Worm (Caenorhabditis elegans) whole organism, late embryonic: Measurements from ENCODE around the gene F16B12.7.

Source experiments
- K02D7.2 ChIP-seq: sonication (generic microtip); optimal IDR thresholded peaks from 2 replicates; lab custom pipeline; 2017; ENCODE audit warnings: mild to moderate bottlenecking, missing genetic modification characterization, missing compliant biosample characterization
- T23F11.4 ChIP-seq: fragments of 200-800 bp; sonication (Bioruptor generic); optimal IDR thresholded peaks from 2 replicates; lab custom pipeline; 2018; ENCODE audit warnings: mild to moderate bottlenecking, missing genetic modification characterization, missing compliant biosample characterization
- Y22D7AL.16 ChIP-seq: sonication (generic microtip); optimal IDR thresholded peaks from 2 replicates; lab custom pipeline; 2016; ENCODE audit warnings: missing genetic modification characterization, missing compliant biosample characterization
- ceh-14 ChIP-seq: sonication (generic microtip); optimal IDR thresholded peaks from 2 replicates; lab custom pipeline; 2016; ENCODE audit warnings: missing genotype, missing genetic modification characterization, missing compliant biosample characterization
- ceh-18 ChIP-seq: sonication (generic microtip); optimal IDR thresholded peaks from 2 replicates; lab custom pipeline; 2016; ENCODE audit warnings: missing genetic modification characterization, missing compliant biosample characterization
- ceh-19 ChIP-seq: fragments of 200-800 bp; sonication (Bioruptor generic); optimal IDR thresholded peaks from 2 replicates; lab custom pipeline; 2018; ENCODE audit warnings: mild to moderate bottlenecking, missing genetic modification characterization, missing compliant biosample characterization
- ceh-2 ChIP-seq: sonication (generic microtip); optimal IDR thresholded peaks from 2 replicates; lab custom pipeline; 2016; ENCODE audit warnings: missing genotype, missing genetic modification characterization, missing compliant biosample characterization
- ceh-30 ChIP-seq: fragments of 150-350 bp; optimal IDR thresholded peaks from 2 replicates; lab custom pipeline; 2014; ENCODE audit warnings: missing biosample characterization, missing genetic modification characterization
- ceh-45 ChIP-seq: fragments of 200-800 bp; sonication (Bioruptor generic); IDR thresholded peaks from 2 replicates; pipeline ENCODE4 v1.3.6; 2022; ENCODE audit warnings: missing genetic modification reagents, missing genetic modification characterization, missing compliant biosample characterization
- ceh-48 ChIP-seq: sonication (generic microtip); optimal IDR thresholded peaks from 2 replicates; lab custom pipeline; 2016; ENCODE audit warnings: missing genetic modification characterization, inconsistent platforms, missing compliant biosample characterization
- ceh-9 ChIP-seq: sonication (generic microtip); optimal IDR thresholded peaks from 2 replicates; lab custom pipeline; 2016; ENCODE audit warnings: mild to moderate bottlenecking, missing genetic modification characterization, inconsistent platforms, missing compliant biosample characterization
- dmd-4 ChIP-seq: sonication (generic microtip); optimal IDR thresholded peaks from 2 replicates; lab custom pipeline; 2016; ENCODE audit warnings: borderline replicate concordance, missing genetic modification characterization, missing compliant biosample characterization
- dve-1 ChIP-seq: sonication (generic microtip); optimal IDR thresholded peaks from 2 replicates; lab custom pipeline; 2017; ENCODE audit warnings: antibody characterized with exemption, mild to moderate bottlenecking, missing genetic modification characterization, missing compliant biosample characterization
- elt-2 ChIP-seq: sonication (generic microtip); optimal IDR thresholded peaks from 2 replicates; lab custom pipeline; 2016; ENCODE audit warnings: missing genetic modification reagents, missing genetic modification characterization, missing compliant biosample characterization
- elt-4 ChIP-seq: sonication (generic microtip); optimal IDR thresholded peaks from 2 replicates; lab custom pipeline; 2016; ENCODE audit warnings: missing genetic modification characterization, missing compliant biosample characterization
- ets-4 ChIP-seq: sonication (generic microtip); optimal IDR thresholded peaks from 2 replicates; lab custom pipeline; 2016; ENCODE audit warnings: missing genetic modification characterization, missing compliant biosample characterization
- fkh-10 ChIP-seq: fragments of 150-350 bp; optimal IDR thresholded peaks from 2 replicates; lab custom pipeline; 2014; ENCODE audit warnings: missing biosample characterization, missing genetic modification reagents, missing genetic modification characterization
- fkh-6 ChIP-seq: sonication (generic microtip); optimal IDR thresholded peaks from 2 replicates; lab custom pipeline; 2016; ENCODE audit warnings: missing genetic modification characterization, missing compliant biosample characterization
- hlh-15 ChIP-seq: sonication (generic microtip); optimal IDR thresholded peaks from 2 replicates; lab custom pipeline; 2016; ENCODE audit warnings: missing genetic modification characterization, missing compliant biosample characterization
- hlh-8 ChIP-seq: sonication (generic microtip); optimal IDR thresholded peaks from 2 replicates; lab custom pipeline; 2016; ENCODE audit warnings: missing genotype, missing genetic modification characterization, missing compliant biosample characterization
- lim-6 ChIP-seq: sonication (generic microtip); optimal IDR thresholded peaks from 2 replicates; lab custom pipeline; 2016; ENCODE audit warnings: missing genetic modification characterization, missing compliant biosample characterization
- lin-11 ChIP-seq: fragments of 200-800 bp; sonication (Bioruptor generic); optimal IDR thresholded peaks from 2 replicates; lab custom pipeline; 2018; ENCODE audit warnings: mild to moderate bottlenecking, missing genetic modification characterization, missing compliant biosample characterization
- madf-2 ChIP-seq: sonication (generic microtip); optimal IDR thresholded peaks from 2 replicates; lab custom pipeline; 2017; ENCODE audit warnings: missing genetic modification characterization, missing compliant biosample characterization
- npax-4 ChIP-seq: sonication (generic microtip); optimal IDR thresholded peaks from 2 replicates; lab custom pipeline; 2016; ENCODE audit warnings: missing genetic modification characterization, missing compliant biosample characterization
- odd-2 ChIP-seq: sonication (generic microtip); optimal IDR thresholded peaks from 2 replicates; lab custom pipeline; 2017; ENCODE audit warnings: antibody characterized with exemption, mild to moderate bottlenecking, missing genetic modification characterization, missing compliant biosample characterization
- pag-3 ChIP-seq: sonication (generic microtip); optimal IDR thresholded peaks from 2 replicates; lab custom pipeline; 2016; ENCODE audit warnings: missing compliant biosample characterization, missing genetic modification characterization, borderline replicate concordance
- pat-9 ChIP-seq: fragments of 200-800 bp; sonication (Bioruptor generic); optimal IDR thresholded peaks from 2 replicates; lab custom pipeline; 2018; ENCODE audit warnings: mild to moderate bottlenecking, missing genetic modification characterization, moderate library complexity, missing compliant biosample characterization
- pax-1 ChIP-seq: fragments of 150-350 bp; optimal IDR thresholded peaks from 2 replicates; lab custom pipeline; 2014; ENCODE audit warnings: missing biosample characterization, missing genetic modification characterization
- sox-2 ChIP-seq: fragments of 200-800 bp; sonication (Bioruptor generic); IDR thresholded peaks from 2 replicates; pipeline ENCODE4 v1.3.6; 2022; ENCODE audit warnings: missing genetic modification reagents, missing genetic modification characterization, missing compliant biosample characterization
- sox-4 ChIP-seq: sonication (generic microtip); optimal IDR thresholded peaks from 2 replicates; lab custom pipeline; 2017; ENCODE audit warnings: mild to moderate bottlenecking, missing genetic modification characterization, inconsistent platforms, missing compliant biosample characterization
- tbx-2 ChIP-seq: sonication (generic microtip); optimal IDR thresholded peaks from 2 replicates; lab custom pipeline; 2016; ENCODE audit warnings: missing genetic modification characterization, missing compliant biosample characterization
- unc-3 ChIP-seq, 2 experiments: fragments of 200-800 bp in 1 of 2; sonication (Bioruptor generic) in 1 of 2; sonication (generic microtip) in 1 of 2; conservative IDR thresholded peaks in 1 of 2; optimal IDR thresholded peaks in 1 of 2; 2 replicates each; pipeline versions ENCODE4 v1.3.6 to Lab custom; 2016 to 2022; ENCODE audit warnings: missing compliant biosample characterization in 2 of 2, missing genetic modification characterization in 2 of 2, missing genetic modification reagents in 1 of 2
- unc-42 ChIP-seq: sonication (generic microtip); optimal IDR thresholded peaks from 2 replicates; lab custom pipeline; 2016; ENCODE audit warnings: missing genotype, missing genetic modification characterization, missing compliant biosample characterization
- zip-5 ChIP-seq: sonication (generic microtip); optimal IDR thresholded peaks from 2 replicates; lab custom pipeline; 2016; ENCODE audit warnings: missing genetic modification characterization, missing compliant biosample characterization
- ztf-16 ChIP-seq: sonication (generic microtip); optimal IDR thresholded peaks from 2 replicates; lab custom pipeline; 2017; ENCODE audit warnings: missing genetic modification characterization, missing compliant biosample characterization

Gene F16B12.7

ce11 chrX:14134883-14135282, 26.5 kb downstream of the F16B12.7 start:
- no peak for TF ChIP-seq hlh-8 (tag; lab: Kevin White, UChicago)
- TF ChIP-seq sox-4 (tag; lab: Kevin White, UChicago), result no peak
- TF ChIP-seq lin-11, result no peak
- TF ChIP-seq ceh-19, result no peak
- no peak for TF ChIP-seq fkh-10 (GFP tag; lab: Kevin White, UChicago)
- TF ChIP-seq unc-3 (GFP tag; conservative IDR thresholded peaks at IDR 0.05; lab: Robert Waterston, UW), result no peak
- TF ChIP-seq unc-3 (tag; optimal IDR thresholded peaks at IDR 0.05; lab: Kevin White, UChicago), result no peak
- TF ChIP-seq pat-9 (tag; lab: Kevin White, UChicago), result no peak
- TF ChIP-seq dmd-4 (tag; lab: Kevin White, UChicago), result no peak
- no peak for TF ChIP-seq sox-2
- TF ChIP-seq npax-4, result no peak
- TF ChIP-seq zip-5 (tag; lab: Kevin White, UChicago), result no peak
- TF ChIP-seq madf-2, result no peak

ce11 chrX:14140040-14140439, 31.7 kb downstream of the F16B12.7 start, which contains the start of gene nkat-1:
Gene nkat-1 (minus strand): TSS chrX:14140140.
- TF ChIP-seq ceh-48 (no peak), lim-6 (tag; lab: Kevin White, UChicago) (no peak), elt-2 (tag; lab: Kevin White, UChicago) (no peak), ceh-9 (tag; lab: Kevin White, UChicago) (no peak), unc-42 (tag; lab: Kevin White, UChicago) (no peak), elt-4 (tag; lab: Kevin White, UChicago) (no peak), K02D7.2 (tag; lab: Kevin White, UChicago) (no peak), ceh-2 (tag; lab: Kevin White, UChicago) (no peak), zip-5 (tag; lab: Kevin White, UChicago) (no peak), odd-2 (tag; lab: Kevin White, UChicago) (no peak), madf-2 (no peak), fkh-6 (tag; lab: Kevin White, UChicago) (no peak), ztf-16 (no peak), lin-11 (no peak)

ce11 chrX:14141344-14141841, 33.0 kb downstream of the F16B12.7 start:
- peak; percentile 24 for TF ChIP-seq ceh-48
- no peak for TF ChIP-seq pag-3
- TF ChIP-seq unc-42 (tag; lab: Kevin White, UChicago), result peak; percentile 17

ce11 chrX:14141896-14142392, 33.6 kb downstream of the F16B12.7 start, which contains the start of gene ceh-89:
Gene ceh-89 (plus strand): TSS chrX:14141946.
- no peak for TF ChIP-seq sox-4 (tag; lab: Kevin White, UChicago)
- no peak for TF ChIP-seq ceh-45
- TF ChIP-seq T23F11.4 (GFP tag; lab: Kevin White, UChicago), result no peak
- TF ChIP-seq ets-4 (tag; lab: Kevin White, UChicago), result no peak
- TF ChIP-seq ceh-14, result no peak
- TF ChIP-seq ceh-30, result no peak
- TF ChIP-seq, all 69 proteins: peak for 0

ce11 chrX:14145634-14146033, 37.3 kb downstream of the F16B12.7 start:
- TF ChIP-seq odd-2 (tag; lab: Kevin White, UChicago) (no peak), tbx-2 (tag; lab: Kevin White, UChicago) (no peak), zip-5 (tag; lab: Kevin White, UChicago) (no peak), Y22D7AL.16 (tag; lab: Kevin White, UChicago) (no peak), dve-1 (no peak), pat-9 (tag; lab: Kevin White, UChicago) (no peak), ceh-18 (tag; lab: Kevin White, UChicago) (no peak), hlh-15 (tag; lab: Kevin White, UChicago) (no peak), ztf-16 (no peak), elt-4 (tag; lab: Kevin White, UChicago) (no peak), pax-1 (tag; lab: Kevin White, UChicago) (no peak)
